Worm (Caenorhabditis elegans): ENCODE results near the gene R02D5.24.
A peak's percentile ranks its signal among the peaks of the same experiment; 100 is the strongest.

R02D5.24 gene

DNA sequence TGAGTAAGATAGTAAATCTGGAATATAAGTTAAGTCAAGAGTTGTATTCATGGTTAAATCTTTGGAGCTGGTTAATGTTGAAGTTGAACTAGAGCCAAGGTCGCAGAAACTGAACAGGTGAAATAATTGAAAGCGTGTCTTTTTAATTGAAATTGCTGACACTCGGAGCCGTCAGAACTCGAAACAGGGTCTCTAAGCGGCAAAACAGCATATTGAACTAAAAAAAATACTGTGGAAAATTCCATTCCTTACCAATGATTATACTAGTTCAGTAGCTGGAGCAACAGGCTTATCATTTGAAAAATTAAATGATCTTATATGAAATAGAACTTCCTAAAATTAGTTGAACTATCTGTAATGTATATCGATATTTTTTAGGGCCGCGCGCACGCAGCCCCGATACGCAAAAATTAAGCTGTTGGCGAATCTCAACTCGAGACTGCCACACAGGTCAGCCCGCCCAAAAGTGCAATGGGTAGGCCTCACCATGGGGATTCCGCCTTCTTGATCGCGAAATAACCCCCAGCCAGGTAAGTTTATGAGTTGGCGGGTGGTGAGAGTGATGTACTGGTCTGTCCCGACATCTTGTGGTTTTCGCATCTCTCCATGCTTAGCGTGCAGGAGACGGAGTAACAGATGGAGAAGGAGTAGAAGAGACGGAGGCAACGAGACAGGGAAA is 32.8 kb upstream of the R02D5.24 start, which contains the start of gene srz-97 (continued):
- TF ChIP-seq pbrm-1 (GFP tag; IDR thresholded peaks at IDR 0.05) (peak; percentile 79), mxl-1 (tag; optimal IDR thresholded peaks at IDR 0.05) (no peak), snpc-1.3 (tag; optimal IDR thresholded peaks at IDR 0.05; ENCODE audit: insufficient read depth) (peak; percentile 39), ets-4 (GFP tag; optimal IDR thresholded peaks at IDR 0.05) (no peak), ceh-27 (GFP tag; optimal IDR thresholded peaks at IDR 0.05) (no peak), F23B12.7 (tag; optimal IDR thresholded peaks at IDR 0.05; ENCODE audit: insufficient read depth) (no peak), B0261.1 (tag; optimal IDR thresholded peaks at IDR 0.05) (peak; percentile 17), tbx-9 (tag; optimal IDR thresholded peaks at IDR 0.05; ENCODE audit: borderline replicate concordance) (no peak), F37B4.10 (GFP tag; IDR thresholded peaks at IDR 0.05) (0 out of 2 replicates have a peak, but pooled peaks have one; percentile 73), zfh-2 (GFP tag; conservative IDR thresholded peaks at IDR 0.05) (no peak; the same call in 1 of the 2 replicates), egl-18 (GFP tag; IDR thresholded peaks at IDR 0.05) (no peak), ZK185.1 (tag; optimal IDR thresholded peaks at IDR 0.05; ENCODE audit: poor library complexity, severe bottlenecking) (peak; percentile 13), hsf-1 (GFP tag; IDR thresholded peaks at IDR 0.05) (0 out of 2 replicates have a peak, but pooled peaks have one; percentile 25), K12H6.12 (tag; optimal IDR thresholded peaks at IDR 0.05) (no peak), K11D2.4 (GFP tag; IDR thresholded peaks at IDR 0.05) (no peak), sea-2 (GFP tag; IDR thresholded peaks at IDR 0.05) (no peak)

DNA sequence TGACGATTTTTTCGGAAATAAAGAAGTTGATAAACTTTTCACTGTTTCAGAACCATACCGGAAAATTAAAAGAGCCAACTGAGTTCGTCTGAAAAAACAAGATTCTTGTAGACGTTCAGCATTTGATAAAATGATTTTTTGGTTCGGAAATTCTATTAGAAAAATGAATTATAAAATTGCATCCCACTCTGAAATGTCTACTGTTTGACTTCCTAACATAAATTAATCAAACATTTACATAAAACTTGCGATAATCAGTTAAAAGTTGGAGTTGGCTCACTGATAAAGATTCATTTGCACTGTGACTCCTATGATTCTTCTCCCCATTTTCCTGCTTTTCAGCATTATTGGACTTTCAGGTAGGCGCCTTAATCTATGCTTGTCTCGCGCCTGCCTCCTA is 32.2 kb upstream of the R02D5.24 start, which contains the start of gene clec-57:
clec-57 (plus strand) TSS at position 301 of the 400 bp plus-strand sequence.
- TF ChIP-seq nfya-1 (tag; optimal IDR thresholded peaks at IDR 0.05; ENCODE audit: borderline replicate concordance, insufficient read depth), result no peak
- TF ChIP-seq cebp-1 (GFP tag; IDR thresholded peaks at IDR 0.05), result no peak
- TF ChIP-seq cebp-1 (tag; optimal IDR thresholded peaks at IDR 0.05), result no peak
- TF ChIP-seq F23B12.7 (tag; optimal IDR thresholded peaks at IDR 0.05; ENCODE audit: insufficient read depth), result no peak
- TF ChIP-seq repo-1 (tag; optimal IDR thresholded peaks at IDR 0.05), result no peak
- no peak for TF ChIP-seq ztf-22 (GFP tag; optimal IDR thresholded peaks at IDR 0.05)
- no peak for TF ChIP-seq C06A6.2 (GFP tag; conservative IDR thresholded peaks at IDR 0.05)
- TF ChIP-seq nfyb-1 (GFP tag; IDR thresholded peaks at IDR 0.05), result no peak
- TF ChIP-seq atf-7 (tag; optimal IDR thresholded peaks at IDR 0.05), result no peak
- TF ChIP-seq lin-40 (tag; optimal IDR thresholded peaks at IDR 0.05), result no peak
- no peak for TF ChIP-seq F33H1.4 (GFP tag; IDR thresholded peaks at IDR 0.05)
- TF ChIP-seq Y53F4B.3 (GFP tag; IDR thresholded peaks at IDR 0.05), result no peak
- TF ChIP-seq attf-3 (GFP tag; conservative IDR thresholded peaks at IDR 0.05), result no peak
- no peak for TF ChIP-seq ets-4 (GFP tag; optimal IDR thresholded peaks at IDR 0.05)
- no peak for TF ChIP-seq efl-1 (GFP tag; optimal IDR thresholded peaks at IDR 0.05)
- no peak for TF ChIP-seq sdz-38 (tag; optimal IDR thresholded peaks at IDR 0.05)
- TF ChIP-seq fkh-3 (tag; optimal IDR thresholded peaks at IDR 0.05), result no peak
- TF ChIP-seq sea-2 (GFP tag; IDR thresholded peaks at IDR 0.05), result no peak
- no peak for TF ChIP-seq mcd-1 (GFP tag; IDR thresholded peaks at IDR 0.05)

DNA sequence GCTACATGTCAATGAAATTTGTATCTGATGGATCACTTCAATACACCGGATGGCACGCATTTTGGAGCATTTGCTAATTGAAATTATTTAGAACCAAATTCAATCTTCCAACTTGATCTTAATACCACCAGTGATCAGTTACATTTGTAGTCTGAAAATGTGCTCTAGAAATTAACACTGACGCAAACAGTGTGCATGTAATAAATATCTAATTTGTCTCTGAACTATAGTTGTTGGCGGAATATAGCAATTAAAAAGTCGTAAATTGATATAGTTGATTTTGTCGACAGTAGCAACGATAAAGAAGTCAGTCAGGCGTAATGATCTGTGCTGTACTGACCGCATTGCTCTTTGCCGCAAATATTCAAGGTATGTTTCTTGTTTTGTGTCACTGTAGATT is 28.9 kb upstream of the R02D5.24 start, which contains the start of gene clec-227:
clec-227 (plus strand) TSS at position 301 of the 400 bp plus-strand sequence.
- TF ChIP-seq akir-1 (GFP tag; optimal IDR thresholded peaks at IDR 0.05), result no peak
- no peak for TF ChIP-seq hmg-20 (GFP tag; IDR thresholded peaks at IDR 0.05)
- no peak for TF ChIP-seq bed-1 (GFP tag; IDR thresholded peaks at IDR 0.05)
- TF ChIP-seq aptf-2 (GFP tag; conservative IDR thresholded peaks at IDR 0.05), result no peak
- TF ChIP-seq tbx-9 (tag; optimal IDR thresholded peaks at IDR 0.05; ENCODE audit: borderline replicate concordance), result no peak
